Worm (Caenorhabditis elegans): ENCODE measurements around the gene C27D6.11.

Gene C27D6.11

DNA sequence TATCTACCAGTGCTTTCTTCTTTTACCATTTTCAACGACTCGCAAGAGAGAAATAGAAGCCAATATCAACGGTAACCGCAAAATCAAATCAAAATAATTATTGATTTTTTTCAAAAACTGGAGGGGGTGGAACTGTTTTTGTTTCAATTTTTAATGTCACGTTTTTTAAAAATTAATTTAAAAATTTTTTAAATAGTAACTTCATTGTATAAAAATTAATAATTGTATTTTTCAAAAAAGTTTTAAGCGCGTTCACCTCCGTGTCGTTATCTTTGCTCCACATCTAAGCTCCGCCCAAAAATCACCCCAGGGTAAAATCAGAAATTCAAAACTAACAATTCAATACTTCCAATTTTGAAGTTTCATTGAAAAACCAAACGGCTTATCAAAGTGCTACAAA lies at the start of gene C27D6.11:
Gene C27D6.11, minus strand, starts transcription at position 101 of the 400 bp plus-strand sequence.
- TF ChIP-seq nhr-2 (tag; optimal IDR thresholded peaks at IDR 0.05): no peak
- no peak for TF ChIP-seq zip-8 (tag; optimal IDR thresholded peaks at IDR 0.05)
- no peak for TF ChIP-seq ztf-11 (tag; optimal IDR thresholded peaks at IDR 0.05)
- no peak for TF ChIP-seq drap-1 (GFP tag; optimal IDR thresholded peaks at IDR 0.05)
- no peak for TF ChIP-seq mls-2 (tag; optimal IDR thresholded peaks at IDR 0.05)
- TF ChIP-seq lin-32 (GFP tag; optimal IDR thresholded peaks at IDR 0.05): no peak
- no peak for TF ChIP-seq flh-1 (GFP tag; optimal IDR thresholded peaks at IDR 0.05)
- TF ChIP-seq unc-120 (tag; optimal IDR thresholded peaks at IDR 0.05; ENCODE audit: poor library complexity, severe bottlenecking): no peak
- TF ChIP-seq M03D4.4 (tag; optimal IDR thresholded peaks at IDR 0.05): no peak
- no peak for TF ChIP-seq lin-13 (tag; optimal IDR thresholded peaks at IDR 0.05)
- no peak for TF ChIP-seq unc-39 (tag; optimal IDR thresholded peaks at IDR 0.05)
- no peak for TF ChIP-seq blmp-1 (tag; optimal IDR thresholded peaks at IDR 0.05)

DNA sequence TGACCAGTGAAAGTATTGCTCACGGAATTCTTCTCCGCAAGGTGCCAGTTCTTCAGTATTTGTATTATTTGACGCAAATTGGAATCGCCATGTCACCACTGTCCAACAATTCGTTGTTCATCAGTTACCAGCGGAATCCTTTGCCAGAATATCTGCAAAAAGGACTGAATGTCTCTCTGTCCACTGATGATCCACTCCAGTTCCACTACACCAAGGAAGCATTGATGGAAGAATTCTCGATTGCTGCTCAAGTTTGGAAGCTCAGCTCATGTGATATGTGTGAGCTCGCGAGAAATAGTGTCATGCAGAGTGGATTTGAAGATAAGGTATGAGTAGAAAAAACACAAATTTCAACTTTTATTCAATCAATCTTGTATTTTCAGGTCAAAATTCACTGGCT lies 48.1 kb upstream of the C27D6.11 start:
- no peak for TF ChIP-seq nhr-28 (tag; optimal IDR thresholded peaks at IDR 0.05)
- no peak for TF ChIP-seq nhr-237 (tag; optimal IDR thresholded peaks at IDR 0.05)
- TF ChIP-seq unc-62 (GFP tag; optimal IDR thresholded peaks at IDR 0.05): no peak

DNA sequence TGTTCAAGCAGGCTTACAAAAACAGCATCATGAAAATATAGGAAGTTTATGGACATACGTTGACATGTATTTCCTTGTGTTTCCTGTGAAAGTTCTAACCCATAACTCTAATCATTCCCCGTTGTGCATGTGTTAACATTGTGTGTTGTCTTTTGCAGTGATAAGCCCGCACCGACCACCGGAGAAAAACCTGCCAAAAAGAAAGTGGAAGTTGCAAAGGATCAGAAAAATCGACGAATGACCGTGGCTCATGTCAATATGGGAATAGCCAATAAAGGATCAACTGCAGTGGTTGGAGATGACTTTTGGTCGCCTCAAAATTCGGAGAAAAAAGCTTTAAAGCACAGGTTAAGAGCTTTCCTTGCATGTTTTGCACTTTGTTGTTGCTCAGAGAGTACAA lies 44.3 kb upstream of the C27D6.11 start:
- no peak for TF ChIP-seq nhr-2 (tag; optimal IDR thresholded peaks at IDR 0.05)
- no peak for TF ChIP-seq nhr-28 (tag; optimal IDR thresholded peaks at IDR 0.05)
- TF ChIP-seq mab-5 (tag; optimal IDR thresholded peaks at IDR 0.05): no peak
- no peak for TF ChIP-seq elt-1 (tag; optimal IDR thresholded peaks at IDR 0.05; ENCODE audit: borderline replicate concordance, insufficient read depth)
- TF ChIP-seq snpc-4 (tag; optimal IDR thresholded peaks at IDR 0.05): no peak
- TF ChIP-seq zip-8 (tag; optimal IDR thresholded peaks at IDR 0.05): no peak
- TF ChIP-seq drap-1 (GFP tag; optimal IDR thresholded peaks at IDR 0.05): no peak
- TF ChIP-seq lin-13 (tag; optimal IDR thresholded peaks at IDR 0.05): no peak
- no peak for TF ChIP-seq hlh-1 (tag; optimal IDR thresholded peaks at IDR 0.05)
- TF ChIP-seq ceh-83 (GFP tag; optimal IDR thresholded peaks at IDR 0.05): no peak
- no peak for TF ChIP-seq nhr-237 (tag; optimal IDR thresholded peaks at IDR 0.05)
- TF ChIP-seq flh-1 (GFP tag; optimal IDR thresholded peaks at IDR 0.05): no peak
- no peak for TF ChIP-seq ham-2 (GFP tag; optimal IDR thresholded peaks at IDR 0.05)
- no peak for TF ChIP-seq pha-4 (tag; optimal IDR thresholded peaks at IDR 0.05)
- TF ChIP-seq mep-1 (tag; optimal IDR thresholded peaks at IDR 0.05): no peak

DNA sequence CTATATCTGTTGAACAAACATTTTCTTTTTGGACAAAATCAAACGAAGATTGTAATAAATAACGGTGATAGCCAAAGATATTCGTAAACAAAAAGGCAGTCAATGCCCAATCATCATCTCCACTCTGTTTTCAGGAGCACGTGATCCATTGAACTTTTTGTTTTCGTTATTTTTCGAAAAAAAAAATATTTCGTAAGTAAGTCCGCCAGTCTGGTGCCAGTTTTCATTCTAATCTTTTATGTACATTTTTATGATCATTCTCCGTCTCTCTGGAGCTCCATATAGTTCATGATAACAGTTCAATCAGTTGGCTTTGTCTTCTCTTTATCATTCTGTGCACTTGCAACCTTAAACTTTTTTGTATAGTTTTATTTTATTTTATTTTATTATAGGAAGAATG lies 41.9 kb upstream of the C27D6.11 start, which contains the start of gene ampd-1:
Gene ampd-1, plus strand, starts transcription at position 393 of the 400 bp plus-strand sequence.
- TF ChIP-seq snpc-4 (tag; optimal IDR thresholded peaks at IDR 0.05): no peak
- no peak for TF ChIP-seq elt-3 (tag; optimal IDR thresholded peaks at IDR 0.05)

DNA sequence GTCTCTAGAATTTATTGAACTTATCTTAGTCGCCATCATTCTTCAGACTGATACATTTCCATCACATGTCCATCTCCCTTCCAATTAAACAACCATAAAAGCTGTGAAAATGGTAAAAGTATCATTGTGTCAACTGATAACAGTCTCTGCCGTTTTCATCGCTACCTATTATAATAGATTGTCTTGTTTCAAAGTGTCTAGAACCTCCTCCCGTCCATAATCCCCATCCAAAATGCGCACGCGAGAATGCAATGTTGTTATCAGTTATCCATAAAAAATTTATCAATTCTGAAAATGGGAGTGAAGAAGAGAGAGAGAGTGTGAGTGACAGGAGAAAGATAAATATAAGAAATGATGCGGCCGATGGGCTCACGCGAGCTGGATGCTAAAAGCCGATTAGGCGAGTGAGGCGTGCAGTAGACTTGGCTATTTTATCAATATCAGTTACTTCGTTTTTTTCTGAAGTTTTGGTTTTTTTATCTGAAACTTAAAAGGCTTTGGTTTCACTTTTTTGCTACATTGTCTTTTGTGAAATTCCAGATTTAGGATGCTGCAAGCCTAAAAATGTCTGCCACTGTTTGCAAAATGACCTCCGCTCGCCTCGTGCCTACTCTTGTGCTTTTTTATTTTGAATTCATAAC lies 41.0 kb upstream of the C27D6.11 start:
- TF ChIP-seq unc-120 (tag; optimal IDR thresholded peaks at IDR 0.05; ENCODE audit: poor library complexity, severe bottlenecking) (no peak), M03D4.4 (tag; optimal IDR thresholded peaks at IDR 0.05) (no peak), nhr-2 (tag; optimal IDR thresholded peaks at IDR 0.05) (no peak), mep-1 (tag; optimal IDR thresholded peaks at IDR 0.05) (no peak), snpc-4 (tag; optimal IDR thresholded peaks at IDR 0.05) (no peak), drap-1 (GFP tag; optimal IDR thresholded peaks at IDR 0.05) (no peak), tbx-8 (GFP tag; optimal IDR thresholded peaks at IDR 0.05) (no peak), nhr-28 (tag; optimal IDR thresholded peaks at IDR 0.05) (no peak), unc-62 (GFP tag; optimal IDR thresholded peaks at IDR 0.05) (no peak), flh-1 (GFP tag; optimal IDR thresholded peaks at IDR 0.05) (no peak), elt-1 (tag; optimal IDR thresholded peaks at IDR 0.05; ENCODE audit: borderline replicate concordance, insufficient read depth) (no peak), cnd-1 (tag; optimal IDR thresholded peaks at IDR 0.05) (no peak), ceh-39 (tag; optimal IDR thresholded peaks at IDR 0.05) (no peak), ceh-43 (GFP tag; optimal IDR thresholded peaks at IDR 0.05) (no peak), sptf-1 (tag; optimal IDR thresholded peaks at IDR 0.05) (no peak), lin-13 (tag; optimal IDR thresholded peaks at IDR 0.05) (no peak), zip-8 (tag; optimal IDR thresholded peaks at IDR 0.05) (no peak), bed-3 (GFP tag; optimal IDR thresholded peaks at IDR 0.05) (no peak), lin-32 (GFP tag; optimal IDR thresholded peaks at IDR 0.05) (no peak)

Measured in whole organism, mixed stage, embryonic.